Worm (Caenorhabditis elegans) whole organism, L1 larva: Measurements from ENCODE around the gene K03B4.9.

Experiments
- C04F5.9 ChIP-seq: sonication (generic microtip); optimal IDR thresholded peaks from 2 replicates; lab custom pipeline; 2016; ENCODE audit warnings: missing genetic modification characterization, missing compliant biosample characterization
- C34B4.2 ChIP-seq: sonication (generic microtip); optimal IDR thresholded peaks from 2 replicates; lab custom pipeline; 2017; ENCODE audit warnings: mild to moderate bottlenecking, missing genetic modification characterization, missing compliant biosample characterization
- F16B12.6 ChIP-seq: fragments of 150-350 bp; optimal IDR thresholded peaks from 2 replicates; lab custom pipeline; 2014; ENCODE audit warnings: missing biosample characterization, missing genetic modification characterization
- aha-1 ChIP-seq: fragments of 150-350 bp; optimal IDR thresholded peaks from 2 replicates; lab custom pipeline; 2014; ENCODE audit warnings: missing biosample characterization, missing genetic modification characterization
- alr-1 ChIP-seq: fragments of 200-800 bp; sonication (Bioruptor generic); optimal IDR thresholded peaks from 2 replicates; lab custom pipeline; 2018; ENCODE audit warnings: borderline replicate concordance, mild to moderate bottlenecking, missing genetic modification characterization, missing compliant biosample characterization
- aly-2 ChIP-seq: fragments of 150-350 bp; optimal IDR thresholded peaks from 2 replicates; lab custom pipeline; 2014; ENCODE audit warnings: missing biosample characterization, missing genetic modification characterization
- ama-1 ChIP-seq: fragments of 150-350 bp; optimal IDR thresholded peaks from 2 replicates; lab custom pipeline; 2014
- blmp-1 ChIP-seq: fragments of 150-350 bp; optimal IDR thresholded peaks from 2 replicates; lab custom pipeline; 2014; ENCODE audit warnings: missing biosample characterization, missing genetic modification characterization
- ceh-63 ChIP-seq: fragments of 200-800 bp; sonication (Bioruptor generic); optimal IDR thresholded peaks from 2 replicates; lab custom pipeline; 2018; ENCODE audit warnings: mild to moderate bottlenecking, missing genetic modification characterization, missing compliant biosample characterization
- ceh-8 ChIP-seq: fragments of 200-800 bp; sonication (Bioruptor generic); optimal IDR thresholded peaks from 2 replicates; lab custom pipeline; 2018; ENCODE audit warnings: mild to moderate bottlenecking, missing genetic modification characterization, moderate library complexity, missing compliant biosample characterization
- ces-1 ChIP-seq: fragments of 150-350 bp; optimal IDR thresholded peaks from 2 replicates; lab custom pipeline; 2014; ENCODE audit warnings: missing biosample characterization, missing genetic modification reagents, missing genetic modification characterization
- dpl-1 ChIP-seq, 3 experiments: fragments of 150-350 bp in 2 of 3; sonication (generic microtip) in 1 of 3; optimal IDR thresholded peaks; 2 replicates each; lab custom pipeline; 2014 to 2017; ENCODE audit warnings: missing biosample characterization in 3 of 3, missing genetic modification characterization in 3 of 3, missing genetic modification reagents in 3 of 3
- efl-1 ChIP-seq, 4 experiments: fragments of 150-350 bp; optimal IDR thresholded peaks in 3 of 4; peaks in 1 of 4; 1 replicate in 1 of 4; 2 replicates in 3 of 4; lab custom pipeline; 2014; ENCODE audit warnings: missing biosample characterization in 2 of 4, missing genetic modification characterization in 2 of 4, missing genetic modification reagents in 2 of 4
- efl-3 ChIP-seq: fragments of 200-800 bp; sonication (Bioruptor generic); optimal IDR thresholded peaks from 2 replicates; lab custom pipeline; 2018; ENCODE audit warnings: mild to moderate bottlenecking, missing genetic modification characterization, missing compliant biosample characterization
- egl-13 ChIP-seq: sonication (generic microtip); optimal IDR thresholded peaks from 2 replicates; lab custom pipeline; 2016; ENCODE audit warnings: missing genotype, missing genetic modification reagents, missing genetic modification characterization, missing compliant biosample characterization
- egl-27 ChIP-seq, 2 experiments: fragments of 150-350 bp in 1 of 2; sonication (generic microtip); optimal IDR thresholded peaks; 3 replicates each; lab custom pipeline; 2017 to 2018; ENCODE audit warnings: missing biosample characterization in 2 of 2, missing genetic modification characterization in 2 of 2, missing genetic modification reagents in 2 of 2
- elt-3 ChIP-seq, 6 experiments: fragments of 150-350 bp in 1 of 6; sonication (generic microtip); optimal IDR thresholded peaks; 2 replicates each; lab custom pipeline; 2017 to 2018; ENCODE audit warnings: missing biosample characterization in 6 of 6, missing genetic modification characterization in 6 of 6, inconsistent platforms in 1 of 6
- ets-5 ChIP-seq: fragments of 200-800 bp; sonication (Bioruptor generic); IDR thresholded peaks from 2 replicates; pipeline ENCODE4 v1.3.6; 2022; ENCODE audit warnings: missing genetic modification characterization, missing compliant biosample characterization
- fkh-10 ChIP-seq: sonication (generic microtip); optimal IDR thresholded peaks from 2 replicates; lab custom pipeline; 2017; ENCODE audit warnings: missing biosample characterization, missing genetic modification reagents, missing genetic modification characterization
- fkh-4 ChIP-seq: sonication (generic microtip); optimal IDR thresholded peaks from 2 replicates; lab custom pipeline; 2016; ENCODE audit warnings: missing compliant biosample characterization, missing genetic modification characterization, borderline replicate concordance
- fkh-8 ChIP-seq: sonication (generic microtip); optimal IDR thresholded peaks from 2 replicates; lab custom pipeline; 2016; ENCODE audit warnings: mild to moderate bottlenecking, missing genetic modification characterization, missing compliant biosample characterization
- fos-1 ChIP-seq: fragments of 150-350 bp; optimal IDR thresholded peaks from 2 replicates; lab custom pipeline; 2014; ENCODE audit warnings: missing biosample characterization, missing genetic modification characterization
- grh-1 ChIP-seq: fragments of 200-800 bp; sonication (Bioruptor generic); IDR thresholded peaks from 2 replicates; pipeline ENCODE4 v1.3.6; 2022; ENCODE audit warnings: missing genetic modification reagents, missing genetic modification characterization, missing compliant biosample characterization
- hlh-17 ChIP-seq: fragments of 200-800 bp; sonication (Bioruptor generic); optimal IDR thresholded peaks from 2 replicates; lab custom pipeline; 2018; ENCODE audit warnings: missing genetic modification characterization, mild to moderate bottlenecking, missing compliant biosample characterization, moderate library complexity, borderline replicate concordance
- hlh-4 ChIP-seq: sonication (generic microtip); optimal IDR thresholded peaks from 2 replicates; lab custom pipeline; 2016; ENCODE audit warnings: mild to moderate bottlenecking, missing genetic modification characterization, missing compliant biosample characterization
- hpl-2 ChIP-seq: fragments of 150-350 bp; optimal IDR thresholded peaks from 2 replicates; lab custom pipeline; 2014; ENCODE audit warnings: missing biosample characterization, missing genetic modification reagents, missing genetic modification characterization
- irx-1 ChIP-seq: sonication (generic microtip); optimal IDR thresholded peaks from 2 replicates; lab custom pipeline; 2016; ENCODE audit warnings: missing genetic modification characterization, missing compliant biosample characterization
- lin-35 ChIP-seq, 2 experiments: fragments of 150-350 bp; optimal IDR thresholded peaks; 2 replicates each; lab custom pipeline; 2014; ENCODE audit warnings: missing biosample characterization in 2 of 2, missing genetic modification characterization in 2 of 2, missing genetic modification reagents in 2 of 2
- lsy-2 ChIP-seq, 2 experiments: fragments of 150-350 bp; optimal IDR thresholded peaks; 2 replicates each; lab custom pipeline; 2014; ENCODE audit warnings: missing biosample characterization in 2 of 2, missing genetic modification characterization in 2 of 2
- mab-9 ChIP-seq: fragments of 200-800 bp; sonication (Bioruptor generic); IDR thresholded peaks from 2 replicates; pipeline ENCODE4 v1.3.6; 2022; ENCODE audit warnings: missing genetic modification reagents, missing genetic modification characterization, missing compliant biosample characterization
- mef-2 ChIP-seq: fragments of 150-350 bp; optimal IDR thresholded peaks from 2 replicates; lab custom pipeline; 2014; ENCODE audit warnings: missing biosample characterization, missing genetic modification characterization
- nhr-12 ChIP-seq: sonication (generic microtip); optimal IDR thresholded peaks from 2 replicates; lab custom pipeline; 2017; ENCODE audit warnings: missing biosample characterization, missing genetic modification characterization
- nhr-19 ChIP-seq: fragments of 200-800 bp; sonication (Bioruptor generic); conservative IDR thresholded peaks from 2 replicates; pipeline ENCODE4 v1.3.6; 2022; ENCODE audit warnings: missing genetic modification characterization, missing compliant biosample characterization
- nhr-71 ChIP-seq: sonication (generic microtip); optimal IDR thresholded peaks from 2 replicates; lab custom pipeline; 2016; ENCODE audit warnings: mild to moderate bottlenecking, missing genetic modification characterization, moderate library complexity, missing compliant biosample characterization
- nhr-90 ChIP-seq: sonication (generic microtip); optimal IDR thresholded peaks from 2 replicates; lab custom pipeline; 2016; ENCODE audit warnings: mild to moderate bottlenecking, missing genetic modification characterization, missing compliant biosample characterization; ENCODE audit not compliant: poor library complexity
- pag-3 ChIP-seq: sonication (generic microtip); optimal IDR thresholded peaks from 2 replicates; lab custom pipeline; 2017; ENCODE audit warnings: missing genetic modification characterization, mild to moderate bottlenecking, missing compliant biosample characterization, antibody characterized with exemption, borderline replicate concordance; ENCODE audit not compliant: insufficient read depth
- pax-3 ChIP-seq: fragments of 200-800 bp; sonication (Bioruptor generic); optimal IDR thresholded peaks from 2 replicates; lab custom pipeline; 2018; ENCODE audit warnings: mild to moderate bottlenecking, missing genetic modification characterization, moderate library complexity, missing compliant biosample characterization
- pqm-1 ChIP-seq: sonication (generic microtip); optimal IDR thresholded peaks from 3 replicates; lab custom pipeline; 2017; ENCODE audit warnings: missing biosample characterization, missing genetic modification characterization
- snpc-4 ChIP-seq: fragments of 150-350 bp; optimal IDR thresholded peaks from 2 replicates; lab custom pipeline; 2014; ENCODE audit warnings: missing biosample characterization, missing genetic modification characterization
- sox-4 ChIP-seq: sonication (generic microtip); optimal IDR thresholded peaks from 2 replicates; lab custom pipeline; 2016; ENCODE audit warnings: missing genetic modification characterization, missing compliant biosample characterization
- sptf-1 ChIP-seq: fragments of 150-350 bp; optimal IDR thresholded peaks from 2 replicates; lab custom pipeline; 2014; ENCODE audit warnings: missing biosample characterization, missing genetic modification characterization
- sup-37 ChIP-seq: fragments of 200-800 bp; sonication (Bioruptor generic); optimal IDR thresholded peaks from 2 replicates; lab custom pipeline; 2018; ENCODE audit warnings: mild to moderate bottlenecking, missing genetic modification characterization, missing compliant biosample characterization
- tbx-2 ChIP-seq: sonication (generic microtip); optimal IDR thresholded peaks from 2 replicates; lab custom pipeline; 2016; ENCODE audit warnings: missing genetic modification characterization, missing compliant biosample characterization
- tlp-1 ChIP-seq: fragments of 150-350 bp; optimal IDR thresholded peaks from 2 replicates; lab custom pipeline; 2014; ENCODE audit warnings: missing biosample characterization, missing genetic modification characterization
- unc-130 ChIP-seq: fragments of 150-350 bp; optimal IDR thresholded peaks from 2 replicates; lab custom pipeline; 2017; ENCODE audit warnings: missing biosample characterization, missing genetic modification characterization, inconsistent platforms
- unc-62 ChIP-seq: fragments of 150-350 bp; optimal IDR thresholded peaks from 2 replicates; lab custom pipeline; 2014; ENCODE audit warnings: missing biosample characterization, missing genetic modification reagents, missing genetic modification characterization
- unc-98 ChIP-seq: fragments of 200-800 bp; sonication (Bioruptor generic); IDR thresholded peaks from 2 replicates; pipeline ENCODE4 v1.3.6; 2022; ENCODE audit warnings: missing genetic modification characterization, missing compliant biosample characterization
- vab-15 ChIP-seq: sonication (generic microtip); optimal IDR thresholded peaks from 2 replicates; lab custom pipeline; 2017; ENCODE audit warnings: missing genotype, mild to moderate bottlenecking, missing genetic modification characterization, missing compliant biosample characterization
- zag-1 ChIP-seq: fragments of 150-350 bp; optimal IDR thresholded peaks from 2 replicates; lab custom pipeline; 2014; ENCODE audit warnings: missing biosample characterization, missing genetic modification characterization
- zip-4 ChIP-seq: fragments of 200-800 bp; sonication (Bioruptor generic); optimal IDR thresholded peaks from 2 replicates; lab custom pipeline; 2018; ENCODE audit warnings: mild to moderate bottlenecking, missing genetic modification characterization, moderate library complexity, missing compliant biosample characterization
- ztf-4 ChIP-seq: fragments of 150-350 bp; optimal IDR thresholded peaks from 2 replicates; lab custom pipeline; 2014; ENCODE audit warnings: missing biosample characterization, missing genetic modification characterization

Gene K03B4.9

DNA sequence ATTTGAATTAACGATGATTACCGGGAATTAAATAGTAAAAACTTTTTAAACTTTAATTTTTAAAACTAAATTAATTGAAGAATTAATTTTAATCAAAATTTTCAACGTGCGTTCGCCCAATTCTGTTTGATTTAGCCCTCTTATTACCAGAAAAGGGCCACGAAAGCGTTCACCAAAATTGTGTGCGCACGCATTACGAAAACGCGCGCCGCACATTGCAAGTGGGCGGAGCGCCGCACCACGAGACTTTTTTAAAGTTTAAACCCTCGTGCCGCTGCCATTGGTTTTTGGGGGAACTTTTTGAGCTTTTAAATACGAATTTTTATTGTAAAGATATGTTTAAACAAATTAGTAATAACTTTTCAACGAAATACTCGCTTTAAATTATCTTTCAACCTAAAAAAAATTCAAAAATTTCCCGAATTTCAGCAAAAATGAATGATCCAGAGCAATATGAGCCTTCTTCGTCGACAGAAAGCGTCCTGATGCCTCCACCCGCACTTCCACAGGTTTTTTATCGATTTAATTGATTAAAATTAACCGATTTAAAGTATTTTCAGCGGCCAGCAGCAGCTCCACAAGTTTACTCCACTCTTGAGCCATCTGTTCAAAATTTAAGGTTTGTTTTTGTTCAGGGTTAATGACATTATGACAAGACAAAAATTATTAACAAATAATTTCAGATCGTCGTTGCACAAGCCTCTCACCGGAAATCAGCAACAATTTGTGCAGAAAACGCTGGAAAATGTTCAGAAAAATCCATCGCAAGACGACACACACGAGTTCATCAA is 14.5 kb upstream of the K03B4.9 start, which contains the start of gene taf-10:
Gene taf-10 (plus strand): TSS at position 424 of the 791 bp plus-strand sequence.
- peak; percentile 59 to 69 for TF ChIP-seq lsy-2 (tag; optimal IDR thresholded peaks at IDR 0.05; lab: Kevin White, UChicago)
- peak; percentile 28 for TF ChIP-seq fkh-8 (tag; lab: Kevin White, UChicago)
- no peak for TF ChIP-seq ceh-63 (GFP tag; lab: Kevin White, UChicago)
- no peak for TF ChIP-seq hpl-2 (GFP tag; lab: Kevin White, UChicago)
- no peak for TF ChIP-seq ces-1 (GFP tag; lab: Kevin White, UChicago)
- TF ChIP-seq egl-27 (tag; optimal IDR thresholded peaks at IDR 0.05; lab: Kevin White, UChicago), result no peak
- no peak for TF ChIP-seq sptf-1 (tag; lab: Kevin White, UChicago)
- no peak for TF ChIP-seq mab-9 (GFP tag; lab: Robert Waterston, UW)
- TF ChIP-seq unc-130 (tag; lab: Kevin White, UChicago), result peak; percentile 24
- TF ChIP-seq ets-5 (GFP tag; lab: Robert Waterston, UW), result no peak
- no peak for TF ChIP-seq vab-15 (tag; lab: Kevin White, UChicago)
- TF ChIP-seq unc-98 (GFP tag; lab: Robert Waterston, UW), result no peak
- TF ChIP-seq pax-3, result no peak
- peak; percentile 73 for TF ChIP-seq nhr-71 (tag; lab: Kevin White, UChicago)
- TF ChIP-seq aha-1, result no peak
- TF ChIP-seq irx-1, result no peak
- no peak for TF ChIP-seq efl-3 (GFP tag; lab: Kevin White, UChicago)
- TF ChIP-seq dpl-1 (GFP tag; optimal IDR thresholded peaks at IDR 0.05; lab: Kevin White, UChicago), result peak; percentile 44 to 66 (median 66)
- TF ChIP-seq nhr-12 (tag; lab: Kevin White, UChicago), result no peak
- no peak for TF ChIP-seq fkh-10
- peak; percentile 52 for TF ChIP-seq nhr-19 (GFP tag; lab: Robert Waterston, UW)
- TF ChIP-seq hlh-4 (tag; lab: Kevin White, UChicago), result no peak
- TF ChIP-seq sox-4 (tag; lab: Kevin White, UChicago), result no peak
- TF ChIP-seq fos-1, result no peak
- no peak for TF ChIP-seq tlp-1 (tag; lab: Kevin White, UChicago)
- TF ChIP-seq hlh-17 (GFP tag; lab: Kevin White, UChicago), result no peak
- no peak for TF ChIP-seq fkh-4 (tag; lab: Kevin White, UChicago)
- TF ChIP-seq F16B12.6, result no peak
- no peak for TF ChIP-seq unc-62 (GFP tag; lab: Kevin White, UChicago)
- peak; percentile 45 to 75 for TF ChIP-seq lin-35 (GFP tag; optimal IDR thresholded peaks at IDR 0.05; lab: Kevin White, UChicago)
- TF ChIP-seq ceh-8, result no peak
- TF ChIP-seq ztf-4 (tag; lab: Kevin White, UChicago), result no peak
- no peak for TF ChIP-seq C04F5.9 (tag; lab: Kevin White, UChicago)
- TF ChIP-seq snpc-4 (tag; lab: Kevin White, UChicago), result peak; percentile 40
- peak; percentile 15 for TF ChIP-seq blmp-1 (tag; lab: Kevin White, UChicago)
- no peak for TF ChIP-seq alr-1 (tag; lab: Kevin White, UChicago)
- no peak for TF ChIP-seq ama-1 (lab: Kevin White, UChicago)
- peak; percentile 7 for TF ChIP-seq pag-3
- TF ChIP-seq C34B4.2 (tag; lab: Kevin White, UChicago), result no peak
- TF ChIP-seq aly-2 (tag; lab: Kevin White, UChicago), result no peak
- no peak for TF ChIP-seq zag-1 (tag; lab: Kevin White, UChicago)
- TF ChIP-seq sup-37 (GFP tag; lab: Kevin White, UChicago), result no peak
- peak; percentile 53 for TF ChIP-seq tbx-2 (tag; lab: Kevin White, UChicago)
- peak; percentile 19 for TF ChIP-seq egl-13 (tag; lab: Kevin White, UChicago)
- no peak for TF ChIP-seq mef-2 (tag; lab: Kevin White, UChicago)
- TF ChIP-seq pqm-1, result no peak
- TF ChIP-seq zip-4 (GFP tag; lab: Kevin White, UChicago), result no peak
- peak in 1 of 6 experiments; percentile 49 for TF ChIP-seq elt-3 (tag; optimal IDR thresholded peaks at IDR 0.05; lab: Kevin White, UChicago)
- peak; percentile 51 for TF ChIP-seq grh-1 (GFP tag; lab: Robert Waterston, UW)
- TF ChIP-seq nhr-90 (tag; lab: Kevin White, UChicago), result peak; percentile 66
- TF ChIP-seq efl-1 (optimal IDR thresholded peaks at IDR 0.05; lab: Kevin White, UChicago), result peak; percentile 55 to 61
- TF ChIP-seq efl-1 (GFP tag; optimal IDR thresholded peaks at IDR 0.05 in 1 of 2; lab: Kevin White, UChicago), result peak; percentile 51 to 96
